Fruit fly (Drosophila melanogaster): ENCODE results near the gene CG14963.

Gene CG14963

dm6 chr3L:3178530-3179096 is 6.3 kb upstream of the CG14963 start, which contains the start of the genes MnM and Girdin (continued):
- TF ChIP-seq Max (GFP tag; optimal IDR thresholded peaks at IDR 0.05), result peak; percentile 43
- TF ChIP-seq CG17912 (GFP tag; optimal IDR thresholded peaks at IDR 0.05), result no peak
- TF ChIP-seq Ssrp (tag; optimal IDR thresholded peaks at IDR 0.05), result peak; percentile 46
- TF ChIP-seq CG11085 (GFP tag; IDR thresholded peaks at IDR 0.05), result no peak
- TF ChIP-seq CG8359 (GFP tag; optimal IDR thresholded peaks at IDR 0.05; ENCODE audit: borderline replicate concordance), result no peak
- peak; percentile 36 for TF ChIP-seq CG10979 (tag; optimal IDR thresholded peaks at IDR 0.05)
- TF ChIP-seq CG1792 (GFP tag; optimal IDR thresholded peaks at IDR 0.05), result peak; percentile 17
- TF ChIP-seq sna (GFP tag; IDR thresholded peaks at IDR 0.05; ENCODE audit: partially characterized antibody), result peak; percentile 88
- peak; percentile 99 for TF ChIP-seq Sin3A (optimal IDR thresholded peaks at IDR 0.05)
- TF ChIP-seq CG1832 (GFP tag; optimal IDR thresholded peaks at IDR 0.05), result no peak
- peak; percentile 54 for TF ChIP-seq Atf3 (GFP tag; optimal IDR thresholded peaks at IDR 0.05)
- TF ChIP-seq tll (GFP tag; optimal IDR thresholded peaks at IDR 0.05), result peak; percentile 53 to 97
- peak; percentile 64 for TF ChIP-seq CG33213 (GFP tag; optimal IDR thresholded peaks at IDR 0.05)
- no peak for TF ChIP-seq CG17385 (GFP tag; optimal IDR thresholded peaks at IDR 0.05)
- peak; percentile 82 for TF ChIP-seq Doc3 (GFP tag; IDR thresholded peaks at IDR 0.05; ENCODE audit: partially characterized antibody)
- TF ChIP-seq zen2 (GFP tag; IDR thresholded peaks at IDR 0.05; ENCODE audit: partially characterized antibody), result no peak; the same call in 2 of the 3 replicates
- TF ChIP-seq Gug (GFP tag; IDR thresholded peaks at IDR 0.05), result peak; percentile 56; the same call in 2 of the 4 replicates
- TF ChIP-seq Awh (GFP tag; IDR thresholded peaks at IDR 0.05), result no peak
- no peak for TF ChIP-seq Nf-YB (GFP tag; optimal IDR thresholded peaks at IDR 0.05)
- TF ChIP-seq Opbp (GFP tag; IDR thresholded peaks at IDR 0.05; ENCODE audit: partially characterized antibody), result peak; percentile 71
- TF ChIP-seq CG13424 (tag; optimal IDR thresholded peaks at IDR 0.05), result peak; percentile 70
- no peak for TF ChIP-seq NC2α (GFP tag; optimal IDR thresholded peaks at IDR 0.05)
- peak; percentile 78 for TF ChIP-seq gsb-n (tag; optimal IDR thresholded peaks at IDR 0.05)
- TF ChIP-seq gro (GFP tag; optimal IDR thresholded peaks at IDR 0.05), result peak; percentile 63
- no peak for TF ChIP-seq CG13894 (tag; optimal IDR thresholded peaks at IDR 0.05)
- peak; percentile 25 for TF ChIP-seq CG7928 (GFP tag; optimal IDR thresholded peaks at IDR 0.05)
- no peak for TF ChIP-seq z (GFP tag; IDR thresholded peaks at IDR 0.05)
- no peak for TF ChIP-seq sqz (GFP tag; optimal IDR thresholded peaks at IDR 0.05)
- TF ChIP-seq Ets65A (GFP tag), result peak; percentile 98
- peak; percentile 84 for TF ChIP-seq CG4617 (GFP tag; optimal IDR thresholded peaks at IDR 0.05; ENCODE audit: borderline replicate concordance)
- no peak for TF ChIP-seq br (optimal IDR thresholded peaks at IDR 0.05)
- peak; percentile 71 for TF ChIP-seq sens (GFP tag)
- no peak for TF ChIP-seq CG2889 (GFP tag; IDR thresholded peaks at IDR 0.05)
- TF ChIP-seq CG6813 (GFP tag; optimal IDR thresholded peaks at IDR 0.05), result no peak
- no peak for TF ChIP-seq Taf1 (GFP tag; IDR thresholded peaks at IDR 0.05)
- TF ChIP-seq Oli (tag; optimal IDR thresholded peaks at IDR 0.05), result peak; percentile 27
- no peak for TF ChIP-seq jing (GFP tag; optimal IDR thresholded peaks at IDR 0.05)
- peak; percentile 10; the same call in 1 of the 2 replicates for TF ChIP-seq Poxn (GFP tag; IDR thresholded peaks at IDR 0.05)
- no peak for TF ChIP-seq Sox100B (GFP tag; optimal IDR thresholded peaks at IDR 0.05)
- peak; percentile 80 for TF ChIP-seq CG13624 (GFP tag; optimal IDR thresholded peaks at IDR 0.05)
- TF ChIP-seq CG14965 (GFP tag; optimal IDR thresholded peaks at IDR 0.05; ENCODE audit: borderline replicate concordance), result peak; percentile 38
- TF ChIP-seq dati (GFP tag; IDR thresholded peaks at IDR 0.05), result no peak
- TF ChIP-seq CG16863 (GFP tag; optimal IDR thresholded peaks at IDR 0.05), result peak; percentile 63
- no peak for TF ChIP-seq CG4854 (GFP tag; optimal IDR thresholded peaks at IDR 0.05)
- TF ChIP-seq nom (GFP tag; optimal IDR thresholded peaks at IDR 0.05), result no peak
- TF ChIP-seq CG4282 (GFP tag; optimal IDR thresholded peaks at IDR 0.05), result no peak
- peak; percentile 59 for TF ChIP-seq nerfin-2 (GFP tag; IDR thresholded peaks at IDR 0.05; ENCODE audit: partially characterized antibody)
- no peak for TF ChIP-seq salm (tag; optimal IDR thresholded peaks at IDR 0.05)
- no peak for TF ChIP-seq CG7745 (tag; optimal IDR thresholded peaks at IDR 0.05)
- TF ChIP-seq bcd (GFP tag; optimal IDR thresholded peaks at IDR 0.05), result no peak
